Worm (Caenorhabditis elegans): ENCODE measurements around the gene hira-1.

DNA sequence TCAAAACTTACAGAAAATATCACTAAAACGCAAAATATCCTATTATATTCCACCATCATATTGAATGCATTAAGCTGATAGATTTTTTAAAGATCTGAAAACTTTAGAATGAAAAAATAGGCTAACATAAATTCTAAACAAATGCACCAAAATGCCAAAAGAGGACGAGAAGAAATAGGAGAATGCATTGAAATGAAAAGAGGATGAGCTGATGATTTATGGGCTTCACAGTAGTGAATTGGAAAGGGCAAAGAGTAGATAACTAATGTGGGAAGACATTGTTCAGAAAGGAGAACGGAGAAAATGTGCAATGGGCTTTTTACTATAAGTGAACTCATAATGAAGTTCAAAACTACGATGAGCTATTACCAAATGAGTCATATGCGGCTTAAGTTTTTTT lies 26.6 kb downstream of the hira-1 start, which contains the start of gene cutl-19:
- TF ChIP-seq ceh-36 (tag; optimal IDR thresholded peaks at IDR 0.05), result no peak
- TF ChIP-seq ama-1 (optimal IDR thresholded peaks at IDR 0.05), result no peak
- no peak for TF ChIP-seq tra-4 (tag; optimal IDR thresholded peaks at IDR 0.05)
- no peak for TF ChIP-seq hnd-1 (tag; optimal IDR thresholded peaks at IDR 0.05)
